Worm (Caenorhabditis elegans) whole organism, early embryonic: ENCODE data around the gene C24H11.5.

Source experiments
- ama-1 ChIP-seq: fragments of 150-350 bp; optimal IDR thresholded peaks from 2 replicates; lab custom pipeline; 2014
- hmg-4 ChIP-seq: fragments of 200-800 bp; sonication (Bioruptor generic); optimal IDR thresholded peaks from 2 replicates; lab custom pipeline; 2018; ENCODE audit warnings: mild to moderate bottlenecking, missing genetic modification characterization, missing compliant biosample characterization

ce11 chrIII:11738482-11738881 lies 41.6 kb upstream of the C24H11.5 start:
- TF ChIP-seq ama-1 (lab: Kevin White, UChicago) (no peak), hmg-4 (GFP tag; lab: Kevin White, UChicago) (no peak)
